Fruit fly (Drosophila melanogaster): ENCODE data around the gene step.
A peak's percentile ranks its signal among the peaks of the same experiment; 100 is the strongest.

The step gene

DNA sequence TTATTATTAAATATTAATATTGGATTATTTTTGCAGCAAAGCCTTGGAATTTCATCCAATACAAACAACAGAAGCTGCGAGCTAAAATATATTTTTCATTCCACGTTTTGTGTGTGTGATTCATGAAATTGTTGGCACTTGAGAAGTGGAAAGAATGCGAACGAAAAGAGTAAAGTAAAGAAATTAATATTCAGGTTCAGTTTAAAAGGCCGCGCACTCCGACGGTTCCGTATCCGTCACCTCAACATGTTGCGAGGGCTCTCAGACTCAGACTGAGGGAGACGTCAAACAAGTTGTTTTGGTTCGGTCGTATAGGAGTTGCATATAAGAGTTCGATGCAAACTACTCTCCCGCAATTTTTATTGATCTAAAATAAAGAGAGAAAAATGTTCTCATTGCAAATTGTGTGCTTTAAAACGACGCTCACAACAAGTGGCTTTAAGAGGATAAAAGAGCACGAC, 3.8 kb downstream of the step start (continued):
- TF ChIP-seq CG15336 (GFP tag; IDR thresholded peaks at IDR 0.05) (no peak; the same call in 1 of the 2 replicates), CG7368 (GFP tag; optimal IDR thresholded peaks at IDR 0.05) (no peak), fd85E (GFP tag; optimal IDR thresholded peaks at IDR 0.05) (no peak), CG16779 (tag; optimal IDR thresholded peaks at IDR 0.05) (no peak), CG9139 (GFP tag; optimal IDR thresholded peaks at IDR 0.05) (no peak), Ets96B (tag; optimal IDR thresholded peaks at IDR 0.05) (no peak), Blimp-1 (GFP tag; optimal IDR thresholded peaks at IDR 0.05) (no peak), Sox102F (GFP tag; optimal IDR thresholded peaks at IDR 0.05) (no peak), CG6854 (GFP tag; optimal IDR thresholded peaks at IDR 0.05) (peak; percentile 35), CG6276 (GFP tag; optimal IDR thresholded peaks at IDR 0.05) (no peak), vri (GFP tag; optimal IDR thresholded peaks at IDR 0.05) (peak; percentile 8)

DNA sequence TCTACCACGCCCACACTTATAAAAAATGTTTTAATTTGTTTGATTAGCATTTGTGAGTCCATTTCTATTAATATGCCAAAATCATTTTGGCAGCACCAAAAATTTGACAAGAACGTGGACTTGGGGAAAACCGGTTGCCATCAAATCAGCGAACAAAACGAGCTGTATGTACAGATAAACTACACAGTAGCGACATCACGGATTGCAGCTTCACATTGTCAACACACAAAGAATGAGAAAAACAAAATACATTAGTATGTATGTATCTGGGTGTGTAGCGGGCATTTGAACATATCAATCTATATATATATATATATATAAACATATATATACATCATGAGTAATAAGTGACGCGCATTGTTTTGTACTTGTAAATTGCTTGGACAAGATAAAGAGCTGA, 4.5 kb downstream of the step start:
- TF ChIP-seq Hr38 (GFP tag; optimal IDR thresholded peaks at IDR 0.05) (no peak), CG6276 (GFP tag; optimal IDR thresholded peaks at IDR 0.05) (no peak), Met (GFP tag; optimal IDR thresholded peaks at IDR 0.05) (no peak), ss (GFP tag; optimal IDR thresholded peaks at IDR 0.05) (no peak), Gug (GFP tag; IDR thresholded peaks at IDR 0.05) (no peak), fd59A (GFP tag; optimal IDR thresholded peaks at IDR 0.05) (no peak), CG9139 (GFP tag; optimal IDR thresholded peaks at IDR 0.05) (no peak), Smox (GFP tag; optimal IDR thresholded peaks at IDR 0.05) (no peak), CG8319 (GFP tag; optimal IDR thresholded peaks at IDR 0.05) (no peak), dac (GFP tag; optimal IDR thresholded peaks at IDR 0.05) (no peak), dsx (GFP tag; optimal IDR thresholded peaks at IDR 0.05; ENCODE audit: poor library complexity, severe bottlenecking) (no peak), CG1621 (tag; optimal IDR thresholded peaks at IDR 0.05) (no peak), CG6808 (GFP tag; optimal IDR thresholded peaks at IDR 0.05) (no peak), CG31627 (GFP tag; optimal IDR thresholded peaks at IDR 0.05) (no peak), CG11902 (GFP tag; optimal IDR thresholded peaks at IDR 0.05) (no peak), CG34406 (GFP tag; optimal IDR thresholded peaks at IDR 0.05) (no peak), Ets21C (GFP tag; optimal IDR thresholded peaks at IDR 0.05) (no peak)

DNA sequence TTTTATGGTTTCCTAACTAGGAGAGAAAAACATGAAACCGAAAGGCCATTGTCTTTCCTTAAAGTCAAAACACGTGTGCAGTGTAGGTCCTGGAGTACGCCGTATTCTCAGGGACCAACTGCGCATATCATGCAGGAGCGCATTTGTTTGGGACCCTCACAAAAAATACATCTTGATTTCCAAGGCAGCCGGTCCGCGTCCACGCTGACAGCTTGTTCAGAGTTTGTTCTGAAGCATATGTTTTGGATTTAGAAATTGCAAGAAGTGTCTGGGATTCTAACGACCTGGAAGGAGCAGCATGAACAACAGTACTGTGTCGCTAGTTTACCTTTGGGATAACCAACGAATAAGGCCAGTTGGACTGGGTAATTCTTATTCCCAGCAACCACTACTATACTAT, 8.3 kb downstream of the step start:
- TF ChIP-seq CG8632 (GFP tag; optimal IDR thresholded peaks at IDR 0.05) (no peak), Ets96B (tag; optimal IDR thresholded peaks at IDR 0.05) (no peak), Smox (GFP tag; optimal IDR thresholded peaks at IDR 0.05) (no peak), pdm3 (GFP tag; optimal IDR thresholded peaks at IDR 0.05) (no peak), CG6792 (GFP tag; optimal IDR thresholded peaks at IDR 0.05) (no peak), CG9139 (GFP tag; optimal IDR thresholded peaks at IDR 0.05) (no peak), Sox15 (GFP tag; optimal IDR thresholded peaks at IDR 0.05) (no peak), CG1621 (tag; optimal IDR thresholded peaks at IDR 0.05) (no peak), CG34406 (GFP tag; optimal IDR thresholded peaks at IDR 0.05) (no peak), CG11762 (GFP tag; optimal IDR thresholded peaks at IDR 0.05; ENCODE audit: insufficient read depth) (no peak), net (GFP tag; optimal IDR thresholded peaks at IDR 0.05) (no peak), CG10631 (GFP tag; optimal IDR thresholded peaks at IDR 0.05) (no peak), fd59A (GFP tag; optimal IDR thresholded peaks at IDR 0.05) (no peak), achi (GFP tag; optimal IDR thresholded peaks at IDR 0.05) (no peak)

DNA sequence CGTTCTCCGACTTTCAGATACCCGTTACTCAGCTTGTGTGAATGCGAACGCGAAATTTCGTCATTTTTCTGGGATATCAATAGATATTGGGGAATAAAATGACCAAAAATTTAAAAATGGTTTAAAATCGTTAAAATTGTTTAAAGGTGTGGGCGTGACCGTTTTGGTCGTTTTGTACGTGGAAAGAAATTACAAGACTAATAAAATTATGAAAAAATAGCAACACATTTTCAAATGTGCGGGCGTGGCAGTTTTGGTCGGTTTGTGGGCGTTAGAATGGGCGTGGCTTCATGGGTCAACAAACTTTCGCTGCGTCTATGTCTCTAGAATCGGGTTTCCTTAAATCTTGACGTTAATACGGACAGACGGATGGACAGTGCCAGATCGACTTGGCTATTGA, 31.2 kb downstream of the step start:
- TF ChIP-seq CG8119 (GFP tag; IDR thresholded peaks at IDR 0.05) (no peak), CG11294 (GFP tag; IDR thresholded peaks at IDR 0.05) (no peak), Lpt (GFP tag; optimal IDR thresholded peaks at IDR 0.05) (no peak), eg (GFP tag; IDR thresholded peaks at IDR 0.05) (no peak), CG31627 (GFP tag; optimal IDR thresholded peaks at IDR 0.05) (no peak), CG3032 (tag; optimal IDR thresholded peaks at IDR 0.05) (no peak)

All from whole organism, prepupa.